Fruit fly (Drosophila melanogaster): Measurements from ENCODE around the gene CG8838.

The CG8838 gene

dm6 chr2L:3366043-3366679 is 8.7 kb downstream of the CG8838 start (continued):
- TF ChIP-seq CHES-1-like (GFP tag; optimal IDR thresholded peaks at IDR 0.05): no peak
- TF ChIP-seq rib (GFP tag; IDR thresholded peaks at IDR 0.05): peak; percentile 64; the same call in 1 of the 2 replicates
- peak; percentile 38 for TF ChIP-seq CG10543 (GFP tag; optimal IDR thresholded peaks at IDR 0.05)
- no peak for TF ChIP-seq tll (GFP tag; optimal IDR thresholded peaks at IDR 0.05)
- no peak for TF ChIP-seq CG3995 (GFP tag; optimal IDR thresholded peaks at IDR 0.05)
- no peak for TF ChIP-seq CG13424 (tag; optimal IDR thresholded peaks at IDR 0.05)
- TF ChIP-seq CG3281 (GFP tag; optimal IDR thresholded peaks at IDR 0.05): peak; percentile 11
- peak; percentile 26 for TF ChIP-seq CG15514 (GFP tag; optimal IDR thresholded peaks at IDR 0.05)
- TF ChIP-seq lab (GFP tag; optimal IDR thresholded peaks at IDR 0.05): peak; percentile 67
- TF ChIP-seq gro (GFP tag; optimal IDR thresholded peaks at IDR 0.05): peak; percentile 43
- TF ChIP-seq CG6765 (GFP tag; optimal IDR thresholded peaks at IDR 0.05): peak; percentile 9
- TF ChIP-seq Fer1 (GFP tag; optimal IDR thresholded peaks at IDR 0.05): peak; percentile 20
- TF ChIP-seq GATAe (GFP tag; conservative IDR thresholded peaks at IDR 0.05): peak; percentile 79
- TF ChIP-seq cwo (GFP tag; optimal IDR thresholded peaks at IDR 0.05): peak; percentile 61
- TF ChIP-seq Hr78 (GFP tag; optimal IDR thresholded peaks at IDR 0.05): peak in 1 of 2 experiments; percentile 69
- peak; percentile 73 for TF ChIP-seq Med (GFP tag)
- TF ChIP-seq CG7372 (GFP tag; IDR thresholded peaks at IDR 0.05): no peak
- TF ChIP-seq Adf1 (GFP tag; IDR thresholded peaks at IDR 0.05): peak; percentile 21; the same call in 1 of the 2 replicates
- TF ChIP-seq CG18599 (GFP tag; optimal IDR thresholded peaks at IDR 0.05): peak; percentile 31
- no peak for TF ChIP-seq CG9876 (GFP tag; optimal IDR thresholded peaks at IDR 0.05)

dm6 chr2L:3368425-3368824 is 11.0 kb downstream of the CG8838 start:
- TF ChIP-seq MBD-R2 (GFP tag; IDR thresholded peaks at IDR 0.05) (no peak), gsb (GFP tag; IDR thresholded peaks at IDR 0.05) (no peak), CG7556 (GFP tag; optimal IDR thresholded peaks at IDR 0.05) (no peak), ab (GFP tag; optimal IDR thresholded peaks at IDR 0.05) (no peak), fu2 (GFP tag; optimal IDR thresholded peaks at IDR 0.05) (no peak), NfI (GFP tag; optimal IDR thresholded peaks at IDR 0.05) (no peak), CG10147 (GFP tag; optimal IDR thresholded peaks at IDR 0.05) (no peak)

- no peak for TF ChIP-seq Doc2 (GFP tag; IDR thresholded peaks at IDR 0.05)
- no peak for TF ChIP-seq CG3163 (GFP tag; optimal IDR thresholded peaks at IDR 0.05)
- TF ChIP-seq CG34422 (GFP tag; IDR thresholded peaks at IDR 0.05): no peak
- no peak for TF ChIP-seq disco-r (GFP tag; optimal IDR thresholded peaks at IDR 0.05)
- TF ChIP-seq CG3838 (GFP tag; optimal IDR thresholded peaks at IDR 0.05): no peak
- no peak for TF ChIP-seq hb (GFP tag; IDR thresholded peaks at IDR 0.05; ENCODE audit: partially characterized antibody)
- no peak for TF ChIP-seq Dll (GFP tag; IDR thresholded peaks at IDR 0.05; ENCODE audit: partially characterized antibody)
- TF ChIP-seq lab (GFP tag; optimal IDR thresholded peaks at IDR 0.05): peak; percentile 34
- no peak for TF ChIP-seq CG9437 (GFP tag; optimal IDR thresholded peaks at IDR 0.05)
- no peak for TF ChIP-seq CG6272 (GFP tag; IDR thresholded peaks at IDR 0.05)
- TF ChIP-seq p53 (GFP tag; optimal IDR thresholded peaks at IDR 0.05): no peak
- TF ChIP-seq her (GFP tag; optimal IDR thresholded peaks at IDR 0.05): no peak
- TF ChIP-seq CG2678 (tag; optimal IDR thresholded peaks at IDR 0.05): peak; percentile 5
- no peak for TF ChIP-seq CG4730 (GFP tag; IDR thresholded peaks at IDR 0.05)
- TF ChIP-seq hkb (optimal IDR thresholded peaks at IDR 0.05): no peak
- TF ChIP-seq hkb (GFP tag; IDR thresholded peaks at IDR 0.05): 0 out of 2 replicates have a peak, but pooled peaks have one; percentile 20
- TF ChIP-seq ind (GFP tag; optimal IDR thresholded peaks at IDR 0.05): no peak
- TF ChIP-seq croc (GFP tag; conservative IDR thresholded peaks at IDR 0.05): no peak
- no peak for TF ChIP-seq CG10274 (GFP tag; optimal IDR thresholded peaks at IDR 0.05)
- no peak for TF ChIP-seq fd96Cb (tag; optimal IDR thresholded peaks at IDR 0.05)
- peak; percentile 70 for TF ChIP-seq Hey (tag; optimal IDR thresholded peaks at IDR 0.05)
- TF ChIP-seq CG11093 (GFP tag; IDR thresholded peaks at IDR 0.05): no peak
Observed at dm6 chr2L:3369083-3369653, 11.7 kb downstream of the CG8838 start.

Measured in whole organism, embryonic.